Fruit fly (Drosophila melanogaster) whole organism, embryonic: ENCODE measurements around the gene Bicra.

Experiments used
- CG10979 ChIP-seq: fragments of 200-800 bp; sonication (Bioruptor generic); optimal IDR thresholded peaks from 2 replicates; lab custom pipeline; 2018; ENCODE audit warnings: missing biosample characterization, mild to moderate bottlenecking, missing genetic modification characterization, moderate library complexity
- CG12071 ChIP-seq: fragments of 200-800 bp; sonication (Bioruptor generic); optimal IDR thresholded peaks from 3 replicates; lab custom pipeline; 2018; ENCODE audit warnings: missing biosample characterization, mild to moderate bottlenecking, missing genetic modification characterization
- CG12219 ChIP-seq: fragments of 200-800 bp; sonication (Bioruptor generic); optimal IDR thresholded peaks from 3 replicates; lab custom pipeline; 2018; ENCODE audit warnings: missing biosample characterization, mild to moderate bottlenecking, missing genetic modification characterization
- CG12769 ChIP-seq: fragments of 200-800 bp; sonication (Bioruptor generic); optimal IDR thresholded peaks from 2 replicates; lab custom pipeline; 2019; ENCODE audit warnings: missing biosample characterization, mild to moderate bottlenecking, missing genetic modification characterization, moderate library complexity
- CG15479 ChIP-seq: fragments of 200-800 bp; sonication (Bioruptor generic); optimal IDR thresholded peaks from 3 replicates; lab custom pipeline; 2019; ENCODE audit warnings: missing biosample characterization, mild to moderate bottlenecking, missing genetic modification characterization, moderate library complexity
- CG2199 ChIP-seq: fragments of 200-800 bp; sonication (Bioruptor generic); IDR thresholded peaks from 3 replicates; pipeline ENCODE4 v1.3.6; 2022; ENCODE audit warnings: missing biosample characterization, missing genetic modification characterization
- CG2678 ChIP-seq: fragments of 200-800 bp; sonication (Bioruptor generic); optimal IDR thresholded peaks from 3 replicates; lab custom pipeline; 2019; ENCODE audit warnings: missing biosample characterization, mild to moderate bottlenecking, missing genetic modification characterization, moderate library complexity
- CG30431 ChIP-seq: fragments of 200-800 bp; sonication (Bioruptor generic); optimal IDR thresholded peaks from 2 replicates; lab custom pipeline; 2017; ENCODE audit warnings: missing biosample characterization, missing genetic modification characterization
- CG3163 ChIP-seq: fragments of 200-800 bp; sonication (Bioruptor generic); optimal IDR thresholded peaks from 3 replicates; lab custom pipeline; 2016; ENCODE audit warnings: missing biosample characterization, missing genetic modification characterization
- CG3281 ChIP-seq: fragments of 200-800 bp; sonication (Bioruptor generic); optimal IDR thresholded peaks from 3 replicates; lab custom pipeline; 2017; ENCODE audit warnings: missing biosample characterization, mild to moderate bottlenecking, missing genetic modification characterization
- CG34376 ChIP-seq: fragments of 200-800 bp; sonication (Bioruptor generic); optimal IDR thresholded peaks from 2 replicates; lab custom pipeline; 2018; ENCODE audit warnings: missing biosample characterization, mild to moderate bottlenecking, missing genetic modification characterization
- CG4360 ChIP-seq: fragments of 200-800 bp; sonication (Bioruptor generic); IDR thresholded peaks from 2 replicates; pipeline ENCODE4 v1.3.6; 2022; ENCODE audit warnings: missing biosample characterization, missing genetic modification characterization
- CG6689 ChIP-seq: fragments of 200-800 bp; sonication (Bioruptor generic); IDR thresholded peaks from 2 replicates; pipeline ENCODE4 v1.3.6; 2022; ENCODE audit warnings: missing biosample characterization, missing genetic modification characterization
- CG6813 ChIP-seq: fragments of 200-800 bp; sonication (Bioruptor generic); optimal IDR thresholded peaks from 2 replicates; lab custom pipeline; 2017; ENCODE audit warnings: missing biosample characterization, missing genetic modification characterization, mild to moderate bottlenecking, moderate library complexity, missing genetic modification reagents
- D19A ChIP-seq: fragments of 200-800 bp; optimal IDR thresholded peaks from 3 replicates; lab custom pipeline; 2019; ENCODE audit warnings: missing biosample characterization, mild to moderate bottlenecking, missing genetic modification characterization, moderate library complexity
- Fer1 ChIP-seq: fragments of 200-800 bp; sonication (Bioruptor generic); optimal IDR thresholded peaks from 2 replicates; lab custom pipeline; 2017; ENCODE audit warnings: missing biosample characterization, mild to moderate bottlenecking, missing genetic modification characterization
- HHEX ChIP-seq: fragments of 200-800 bp; sonication (Bioruptor generic); optimal IDR thresholded peaks from 3 replicates; lab custom pipeline; 2017; ENCODE audit warnings: missing biosample characterization, mild to moderate bottlenecking, missing genetic modification characterization, missing genetic modification reagents
- MTF-1 ChIP-seq: fragments of 200-800 bp; sonication (Bioruptor generic); optimal IDR thresholded peaks from 2 replicates; lab custom pipeline; 2018; ENCODE audit warnings: missing biosample characterization, mild to moderate bottlenecking, missing genetic modification characterization, borderline replicate concordance
- Med ChIP-seq: fragments of 200-800 bp; sonication (Bioruptor generic); peaks from one replicate; lab custom pipeline; 2016; ENCODE audit warnings: missing biosample characterization, missing genetic modification characterization, mild to moderate bottlenecking, inconsistent platforms, moderate library complexity
- Mes4 ChIP-seq: fragments of 200-800 bp; sonication (Bioruptor generic); optimal IDR thresholded peaks from 2 replicates; lab custom pipeline; 2016; ENCODE audit warnings: missing biosample characterization, missing genetic modification characterization
- PHDP ChIP-seq: fragments of 200-800 bp; sonication (Bioruptor generic); optimal IDR thresholded peaks from 3 replicates; lab custom pipeline; 2018; ENCODE audit warnings: missing biosample characterization, mild to moderate bottlenecking, missing genetic modification characterization, moderate library complexity
- Pdp1 ChIP-seq, 2 experiments: fragments of 200-800 bp; sonication (Bioruptor generic); optimal IDR thresholded peaks; 3 replicates each; lab custom pipeline; 2016; ENCODE audit warnings: missing biosample characterization in 2 of 2, missing genetic modification characterization in 2 of 2, mild to moderate bottlenecking in 1 of 2, moderate library complexity in 1 of 2
- Ravus ChIP-seq: fragments of 200-800 bp; sonication (Bioruptor generic); IDR thresholded peaks from 2 replicates; pipeline ENCODE4 v1.3.6; 2022; ENCODE audit warnings: missing biosample characterization, missing genetic modification characterization
- Vsx1 ChIP-seq: fragments of 200-800 bp; sonication (Bioruptor generic); optimal IDR thresholded peaks from 2 replicates; lab custom pipeline; 2017; ENCODE audit warnings: missing biosample characterization, mild to moderate bottlenecking, missing genetic modification characterization, missing genetic modification reagents
- Xrp1 ChIP-seq: fragments of 200-800 bp; sonication (Bioruptor generic); IDR thresholded peaks from 2 replicates; pipeline ENCODE4 v1.3.6; 2022; ENCODE audit warnings: missing biosample characterization, missing genetic modification characterization
- abd-A ChIP-seq: fragments of 200-800 bp; sonication (Bioruptor generic); optimal IDR thresholded peaks from 3 replicates; lab custom pipeline; 2019; ENCODE audit warnings: missing biosample characterization, mild to moderate bottlenecking, missing genetic modification characterization, moderate library complexity
- bigmax ChIP-seq: fragments of 200-800 bp; sonication (Bioruptor generic); optimal IDR thresholded peaks from 2 replicates; lab custom pipeline; 2018; ENCODE audit warnings: missing biosample characterization, mild to moderate bottlenecking, missing genetic modification characterization
- btn ChIP-seq: fragments of 200-800 bp; sonication (Bioruptor generic); optimal IDR thresholded peaks from 2 replicates; lab custom pipeline; 2016; ENCODE audit warnings: missing biosample characterization, missing genetic modification characterization
- cg ChIP-seq: fragments of 200-800 bp; sonication (Bioruptor generic); optimal IDR thresholded peaks from 3 replicates; lab custom pipeline; 2019; ENCODE audit warnings: missing biosample characterization, mild to moderate bottlenecking, missing genetic modification characterization, moderate library complexity
- chinmo ChIP-seq: fragments of 200-800 bp; sonication (Bioruptor generic); IDR thresholded peaks from 4 replicates; pipeline ENCODE4 v1.3.6; 2022; ENCODE audit warnings: missing biosample characterization, missing genetic modification characterization; ENCODE audit not compliant: partially characterized antibody
- crol ChIP-seq: fragments of 200-800 bp; sonication (Bioruptor generic); IDR thresholded peaks from 2 replicates; pipeline ENCODE4 v1.3.6; 2022; ENCODE audit warnings: missing biosample characterization, missing genetic modification characterization
- dan ChIP-seq: fragments of 200-800 bp; sonication (Bioruptor generic); IDR thresholded peaks from 2 replicates; pipeline ENCODE4 v1.3.6; 2022; ENCODE audit warnings: missing biosample characterization, missing genetic modification characterization
- gcm ChIP-seq: fragments of 200-800 bp; sonication (Bioruptor generic); optimal IDR thresholded peaks from 2 replicates; lab custom pipeline; 2019; ENCODE audit warnings: missing biosample characterization, mild to moderate bottlenecking, missing genetic modification characterization, moderate library complexity
- grn ChIP-seq: fragments of 200-800 bp; sonication (Bioruptor generic); optimal IDR thresholded peaks from 3 replicates; lab custom pipeline; 2017; ENCODE audit warnings: missing biosample characterization, missing genetic modification characterization
- insv ChIP-seq, 2 experiments: fragments of 200-800 bp; sonication (Bioruptor generic); optimal IDR thresholded peaks; 3 replicates each; lab custom pipeline; 2016 to 2018; ENCODE audit warnings: missing biosample characterization in 2 of 2, missing genetic modification characterization in 2 of 2
- lab ChIP-seq: fragments of 200-800 bp; sonication (Bioruptor generic); optimal IDR thresholded peaks from 3 replicates; lab custom pipeline; 2017; ENCODE audit warnings: missing biosample characterization, missing genetic modification characterization, mild to moderate bottlenecking, moderate library complexity, missing genetic modification reagents
- nau ChIP-seq: fragments of 200-800 bp; sonication (Bioruptor generic); optimal IDR thresholded peaks from 3 replicates; lab custom pipeline; 2017; ENCODE audit warnings: missing biosample characterization, mild to moderate bottlenecking, missing genetic modification characterization, missing genetic modification reagents
- nerfin-1 ChIP-seq: fragments of 200-800 bp; sonication (Bioruptor generic); optimal IDR thresholded peaks from 3 replicates; lab custom pipeline; 2019; ENCODE audit warnings: missing biosample characterization, mild to moderate bottlenecking, missing genetic modification characterization, moderate library complexity
- nom ChIP-seq: fragments of 200-800 bp; sonication (Bioruptor generic); optimal IDR thresholded peaks from 2 replicates; lab custom pipeline; 2017; ENCODE audit warnings: missing biosample characterization, missing genetic modification characterization, mild to moderate bottlenecking, moderate library complexity, missing genetic modification reagents
- pan ChIP-seq, 4 experiments: fragments of >200 bp in 3 of 4; fragments of 200-800 bp in 1 of 4; sonication (Bioruptor generic) in 1 of 4; optimal IDR thresholded peaks in 3 of 4; IDR thresholded peaks in 1 of 4; 2 replicates each; pipeline versions ENCODE4 v1.3.6 to Lab custom; 2017 to 2022; ENCODE audit warnings: missing biosample characterization in 2 of 4, missing genetic modification characterization in 2 of 4, mixed read lengths in 1 of 4
- rib ChIP-seq: fragments of 200-800 bp; sonication (Bioruptor generic); IDR thresholded peaks from 2 replicates; pipeline ENCODE4 v1.3.6; 2022; ENCODE audit warnings: missing biosample characterization, missing genetic modification characterization
- sens ChIP-seq: fragments of 200-800 bp; sonication (Bioruptor generic); peaks from one replicate; lab custom pipeline; 2016; ENCODE audit warnings: missing biosample characterization, missing genetic modification characterization
- sisA ChIP-seq: fragments of 200-800 bp; sonication (Bioruptor generic); IDR thresholded peaks from 2 replicates; pipeline ENCODE4 v1.3.6; 2022; ENCODE audit warnings: missing biosample characterization, missing genetic modification characterization
- sna ChIP-seq: fragments of 200-800 bp; sonication (Bioruptor generic); IDR thresholded peaks from 2 replicates; pipeline ENCODE4 v1.3.6; 2022; ENCODE audit warnings: missing biosample characterization, missing genetic modification characterization; ENCODE audit not compliant: partially characterized antibody
- stc ChIP-seq: fragments of 200-800 bp; sonication (Bioruptor generic); IDR thresholded peaks from 2 replicates; pipeline ENCODE4 v1.3.6; 2022; ENCODE audit warnings: missing biosample characterization, missing genetic modification characterization
- twi ChIP-seq: fragments of 200-800 bp; optimal IDR thresholded peaks from 2 replicates; lab custom pipeline; 2019; ENCODE audit warnings: missing biosample characterization, mild to moderate bottlenecking, missing genetic modification characterization, moderate library complexity
- wek ChIP-seq: fragments of 200-800 bp; sonication (Bioruptor generic); optimal IDR thresholded peaks from 3 replicates; lab custom pipeline; 2018; ENCODE audit warnings: missing biosample characterization, mild to moderate bottlenecking, missing genetic modification characterization, moderate library complexity

Bicra gene

dm6 chr3R:29074001-29074609 lies 11.3 kb downstream of the Bicra start:
- TF ChIP-seq CG4360 (GFP tag; lab: Robert Waterston, UW) (no peak), Xrp1 (GFP tag; lab: Robert Waterston, UW) (0 out of 2 replicates have a peak, but pooled peaks have one; percentile 19), insv (GFP tag; optimal IDR thresholded peaks at IDR 0.05; lab: Kevin White, UChicago) (peak in 1 of 2 experiments; percentile 20), gcm (GFP tag; lab: Kevin White, UChicago) (peak; percentile 2), rib (peak; percentile 14; the same call in 1 of the 2 replicates), D19A (tag; lab: Kevin White, UChicago) (peak; percentile 64), HHEX (peak; percentile 15), Vsx1 (peak; percentile 13), dan (GFP tag; lab: Robert Waterston, UW) (no peak), sisA (no peak), crol (peak; percentile 75), Pdp1 (GFP tag; optimal IDR thresholded peaks at IDR 0.05; lab: Kevin White, UChicago) (peak in 1 of 2 experiments; percentile 76), CG6813 (peak; percentile 9), CG10979 (tag; lab: Kevin White, UChicago) (peak; percentile 8), MTF-1 (GFP tag; lab: Kevin White, UChicago) (peak; percentile 0), sna (0 out of 2 replicates have a peak, but pooled peaks have one; percentile 27), CG2678 (tag; lab: Kevin White, UChicago) (peak; percentile 10), CG12071 (GFP tag; lab: Kevin White, UChicago) (peak; percentile 43), CG3281 (GFP tag; lab: Kevin White, UChicago) (peak; percentile 14), cg (GFP tag; lab: Kevin White, UChicago) (peak; percentile 91), pan (optimal IDR thresholded peaks at IDR 0.05; lab: Kevin White, UChicago) (no peak), pan (GFP tag; optimal IDR thresholded peaks at IDR 0.05 in 1 of 2, IDR thresholded peaks at IDR 0.05 in 1 of 2) (peak in 1 of 2 experiments; percentile 17), CG2199 (0 out of 3 replicates have a peak, but pooled peaks have one; percentile 33), CG12219 (GFP tag; lab: Kevin White, UChicago) (peak; percentile 6), nau (GFP tag; lab: Kevin White, UChicago) (peak; percentile 4), Mes4 (no peak), chinmo (peak; percentile 79; the same call in 2 of the 4 replicates), CG12769 (peak; percentile 78), CG30431 (GFP tag; lab: Kevin White, UChicago) (no peak), grn (GFP tag; lab: Kevin White, UChicago) (peak; percentile 90), bigmax (peak; percentile 96), btn (GFP tag; lab: Kevin White, UChicago) (no peak), stc (GFP tag; lab: Robert Waterston, UW) (0 out of 2 replicates have a peak, but pooled peaks have one; percentile 14), lab (GFP tag; lab: Kevin White, UChicago) (peak; percentile 10), sens (GFP tag; lab: Kevin White, UChicago) (peak; percentile 31), Fer1 (GFP tag; lab: Kevin White, UChicago) (peak; percentile 30), wek (GFP tag; lab: Kevin White, UChicago) (peak; percentile 14), PHDP (tag; lab: Kevin White, UChicago) (peak; percentile 14), abd-A (tag; lab: Kevin White, UChicago) (peak; percentile 82), twi (tag; lab: Kevin White, UChicago) (peak; percentile 35), CG34376 (GFP tag; lab: Kevin White, UChicago) (peak; percentile 38), Med (peak; percentile 59), CG6689 (peak; percentile 33; the same call in 1 of the 2 replicates), nom (GFP tag; lab: Kevin White, UChicago) (peak; percentile 70), CG3163 (GFP tag; lab: Kevin White, UChicago) (peak; percentile 10), nerfin-1 (peak; percentile 10), Ravus (no peak), CG15479 (peak; percentile 94)
